Worm (Caenorhabditis elegans) whole organism, L2 larva: Measurements from ENCODE around the gene ugt-29.

Source experiments
- ama-1 ChIP-seq: fragments of 150-350 bp; optimal IDR thresholded peaks from 2 replicates; lab custom pipeline; 2018; ENCODE audit warnings: inconsistent platforms
- mbf-1 ChIP-seq: sonication (generic microtip); optimal IDR thresholded peaks from 2 replicates; lab custom pipeline; 2017; ENCODE audit warnings: missing biosample characterization, missing genetic modification characterization
- mdl-1 ChIP-seq, 2 experiments: fragments of 150-350 bp in 1 of 2; sonication (generic microtip) in 1 of 2; optimal IDR thresholded peaks; 2 replicates each; lab custom pipeline; 2017; ENCODE audit warnings: missing biosample characterization in 2 of 2, missing genetic modification characterization in 2 of 2
- nhr-23 ChIP-seq: fragments of 150-350 bp; optimal IDR thresholded peaks from 2 replicates; lab custom pipeline; 2014; ENCODE audit warnings: missing biosample characterization, missing genetic modification reagents, missing genetic modification characterization
- snpc-4 ChIP-seq: fragments of 150-350 bp; optimal IDR thresholded peaks from 2 replicates; lab custom pipeline; 2014; ENCODE audit warnings: missing biosample characterization, missing genetic modification characterization
- unc-39 ChIP-seq: fragments of 150-350 bp; optimal IDR thresholded peaks from 2 replicates; lab custom pipeline; 2014; ENCODE audit warnings: missing biosample characterization, missing genetic modification characterization
- unc-55 ChIP-seq: fragments of 150-350 bp; sonication (generic microtip); optimal IDR thresholded peaks from 3 replicates; lab custom pipeline; 2014; ENCODE audit warnings: missing biosample characterization, missing genetic modification reagents, missing genetic modification characterization
- zag-1 ChIP-seq: fragments of 150-350 bp; optimal IDR thresholded peaks from 2 replicates; lab custom pipeline; 2014; ENCODE audit warnings: missing biosample characterization, missing genetic modification characterization
- ztf-11 ChIP-seq: sonication (generic microtip); optimal IDR thresholded peaks from 2 replicates; lab custom pipeline; 2017; ENCODE audit warnings: missing biosample characterization, missing genetic modification characterization

DNA sequence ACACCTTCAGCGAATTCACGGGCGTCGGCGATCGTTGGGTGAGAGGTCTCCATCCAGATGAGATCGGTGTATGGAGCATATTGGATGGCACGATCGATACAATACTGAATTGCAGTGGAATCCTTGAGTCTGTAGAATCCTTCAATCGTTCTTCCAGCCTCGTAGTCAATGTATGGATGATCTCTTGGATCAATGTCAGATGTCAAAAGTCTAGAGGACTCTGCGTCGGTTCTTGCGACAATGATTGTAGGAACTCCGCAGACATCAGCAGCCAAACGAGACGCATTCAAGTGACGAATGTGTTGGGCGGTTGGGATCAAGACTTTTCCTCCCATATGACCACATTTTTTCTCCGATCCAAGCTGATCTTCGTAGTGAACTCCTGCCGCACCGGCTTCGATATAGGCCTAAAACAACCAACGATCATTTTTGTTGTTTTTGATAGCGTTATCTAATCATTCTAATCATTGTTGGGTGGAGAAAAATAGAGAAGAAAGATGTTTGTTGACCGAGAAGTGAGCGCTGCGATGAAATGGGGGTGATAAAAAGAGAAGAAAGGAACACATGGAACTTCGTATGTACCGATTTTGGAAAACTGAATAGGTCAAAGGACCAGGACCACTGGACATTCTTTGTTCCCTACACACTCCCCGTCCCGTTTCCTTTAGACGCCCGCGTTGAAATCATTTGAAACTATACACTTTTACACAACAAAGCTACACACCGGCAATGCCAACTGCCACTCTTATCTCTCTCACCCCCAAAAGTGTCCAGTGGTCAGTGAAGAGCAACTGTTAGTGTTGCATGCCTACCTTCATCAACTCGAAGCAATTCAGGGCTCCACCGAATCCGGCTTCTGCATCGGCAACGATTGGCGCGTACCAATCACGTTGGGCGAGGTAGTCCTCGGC is 27.4 kb upstream of the ugt-29 start:
- TF ChIP-seq zag-1 (tag; lab: Kevin White, UChicago) (no peak), unc-39 (tag; lab: Kevin White, UChicago) (no peak), nhr-23 (no peak), ztf-11 (tag; lab: Kevin White, UChicago) (no peak), ama-1 (lab: Kevin White, UChicago) (peak; percentile 76), snpc-4 (no peak), unc-55 (no peak), mbf-1 (tag; lab: Kevin White, UChicago) (no peak), mdl-1 (tag; optimal IDR thresholded peaks at IDR 0.05; lab: Kevin White, UChicago) (no peak)
